Worm (Caenorhabditis elegans) whole organism, young adult: ENCODE results near the gene C16A3.2.

Experiments used
- B0261.1 ChIP-seq: sonication (generic microtip); optimal IDR thresholded peaks from 2 replicates; lab custom pipeline; 2016; ENCODE audit warnings: mild to moderate bottlenecking, missing genetic modification characterization, moderate library complexity, missing compliant biosample characterization
- B0336.3 ChIP-seq: fragments of 200-800 bp; sonication (Bioruptor generic); IDR thresholded peaks from 2 replicates; pipeline ENCODE4 v1.3.6; 2022; ENCODE audit warnings: missing genetic modification characterization, missing compliant biosample characterization
- F33H1.4 ChIP-seq: fragments of 200-800 bp; sonication (Bioruptor generic); IDR thresholded peaks from 2 replicates; pipeline ENCODE4 v1.3.6; 2022; ENCODE audit warnings: missing genetic modification reagents, missing genetic modification characterization, missing compliant biosample characterization
- F37B4.10 ChIP-seq: fragments of 200-800 bp; sonication (Bioruptor generic); IDR thresholded peaks from 2 replicates; pipeline ENCODE4 v1.3.6; 2022; ENCODE audit warnings: missing genetic modification characterization, missing compliant biosample characterization
- F39B2.1 ChIP-seq: fragments of 200-800 bp; sonication (Bioruptor generic); IDR thresholded peaks from 2 replicates; pipeline ENCODE4 v1.3.6; 2022; ENCODE audit warnings: missing genetic modification reagents, missing genetic modification characterization, missing compliant biosample characterization
- F49E8.2 ChIP-seq: sonication (generic microtip); optimal IDR thresholded peaks from 3 replicates; lab custom pipeline; 2017; ENCODE audit warnings: missing genetic modification characterization, mild to moderate bottlenecking, missing compliant biosample characterization, antibody characterized with exemption, moderate library complexity; ENCODE audit not compliant: insufficient read depth
- F57C9.4 ChIP-seq: sonication (generic microtip); optimal IDR thresholded peaks from 2 replicates; lab custom pipeline; 2017; ENCODE audit warnings: mild to moderate bottlenecking, missing genetic modification characterization, missing compliant biosample characterization
- K11D2.4 ChIP-seq: fragments of 200-800 bp; sonication (Bioruptor generic); IDR thresholded peaks from 2 replicates; pipeline ENCODE4 v1.3.6; 2022; ENCODE audit warnings: missing genetic modification reagents, missing genetic modification characterization, missing compliant biosample characterization
- T07F8.4 ChIP-seq: sonication (generic microtip); optimal IDR thresholded peaks from 2 replicates; lab custom pipeline; 2016; ENCODE audit warnings: mild to moderate bottlenecking, missing genetic modification characterization, moderate library complexity, missing compliant biosample characterization
- T26A5.8 ChIP-seq: sonication (generic microtip); optimal IDR thresholded peaks from 2 replicates; lab custom pipeline; 2016; ENCODE audit warnings: missing genetic modification characterization, missing compliant biosample characterization
- Y53F4B.3 ChIP-seq: fragments of 200-800 bp; sonication (Bioruptor generic); IDR thresholded peaks from 2 replicates; pipeline ENCODE4 v1.3.6; 2022; ENCODE audit warnings: missing genetic modification reagents, missing genetic modification characterization, missing compliant biosample characterization
- Y67H2A.10 ChIP-seq: fragments of 200-800 bp; sonication (Bioruptor generic); conservative IDR thresholded peaks from 2 replicates; pipeline ENCODE4 v1.3.6; 2022; ENCODE audit warnings: missing genetic modification reagents, missing genetic modification characterization, missing compliant biosample characterization
- Y95B8A.8 ChIP-seq: fragments of 200-800 bp; sonication (Bioruptor generic); IDR thresholded peaks from 2 replicates; pipeline ENCODE4 v1.3.6; 2022; ENCODE audit warnings: missing genetic modification reagents, missing genetic modification characterization, missing compliant biosample characterization
- ama-1 ChIP-seq, 3 experiments: fragments of 150-350 bp in 1 of 3; sonication (generic microtip) in 2 of 3; optimal IDR thresholded peaks; 2 replicates each; lab custom pipeline; 2014 to 2018; ENCODE audit warnings: missing biosample characterization in 2 of 3, missing genetic modification characterization in 2 of 3, missing genetic modification reagents in 2 of 3
- aptf-3 ChIP-seq: fragments of 200-800 bp; sonication (Bioruptor generic); IDR thresholded peaks from 2 replicates; pipeline ENCODE4 v1.3.6; 2022; ENCODE audit warnings: missing genetic modification characterization, missing compliant biosample characterization
- atf-7 ChIP-seq: sonication (generic microtip); optimal IDR thresholded peaks from 2 replicates; lab custom pipeline; 2017; ENCODE audit warnings: mild to moderate bottlenecking, missing genetic modification characterization, missing compliant biosample characterization
- athp-1 ChIP-seq: sonication (generic microtip); optimal IDR thresholded peaks from 2 replicates; lab custom pipeline; 2017; ENCODE audit warnings: mild to moderate bottlenecking, missing genetic modification characterization, missing compliant biosample characterization
- attf-3 ChIP-seq: fragments of 200-800 bp; sonication (Bioruptor generic); conservative IDR thresholded peaks from 2 replicates; pipeline ENCODE4 v1.3.6; 2022; ENCODE audit warnings: missing genetic modification reagents, missing genetic modification characterization, missing compliant biosample characterization
- bed-1 ChIP-seq: fragments of 200-800 bp; sonication (Bioruptor generic); IDR thresholded peaks from 2 replicates; pipeline ENCODE4 v1.3.6; 2022; ENCODE audit warnings: missing genetic modification reagents, missing genetic modification characterization, missing compliant biosample characterization
- ccch-3 ChIP-seq: fragments of 200-800 bp; sonication (Bioruptor generic); optimal IDR thresholded peaks from 2 replicates; lab custom pipeline; 2018; ENCODE audit warnings: mild to moderate bottlenecking, missing genetic modification characterization, missing compliant biosample characterization
- cebp-1 ChIP-seq, 2 experiments: fragments of 200-800 bp in 1 of 2; sonication (Bioruptor generic) in 1 of 2; sonication (generic microtip) in 1 of 2; IDR thresholded peaks in 1 of 2; optimal IDR thresholded peaks in 1 of 2; 2 replicates each; pipeline versions ENCODE4 v1.3.6 to Lab custom; 2017 to 2022; ENCODE audit warnings: missing compliant biosample characterization in 2 of 2, missing genetic modification characterization in 2 of 2, mild to moderate bottlenecking in 1 of 2, missing genetic modification reagents in 1 of 2, moderate library complexity in 1 of 2
- ceh-40 ChIP-seq: fragments of 200-800 bp; sonication (Bioruptor generic); IDR thresholded peaks from 2 replicates; pipeline ENCODE4 v1.3.6; 2022; ENCODE audit warnings: missing genetic modification characterization, missing compliant biosample characterization
- dox-1 ChIP-seq: fragments of 200-800 bp; sonication (Bioruptor generic); IDR thresholded peaks from 2 replicates; pipeline ENCODE4 v1.3.6; 2022; ENCODE audit warnings: missing genetic modification reagents, missing genetic modification characterization, missing compliant biosample characterization
- dpl-1 ChIP-seq: fragments of 150-350 bp; optimal IDR thresholded peaks from 2 replicates; lab custom pipeline; 2014; ENCODE audit warnings: missing biosample characterization, missing genetic modification reagents, missing genetic modification characterization
- egl-44 ChIP-seq: fragments of 200-800 bp; sonication (Bioruptor generic); IDR thresholded peaks from 2 replicates; pipeline ENCODE4 v1.3.6; 2022; ENCODE audit warnings: missing genetic modification reagents, missing genetic modification characterization, missing compliant biosample characterization
- egrh-3 ChIP-seq: fragments of 200-800 bp; sonication (Bioruptor generic); IDR thresholded peaks from 2 replicates; pipeline ENCODE4 v1.3.6; 2022; ENCODE audit warnings: missing genetic modification reagents, missing genetic modification characterization, missing compliant biosample characterization
- fkh-3 ChIP-seq: sonication (generic microtip); optimal IDR thresholded peaks from 2 replicates; lab custom pipeline; 2016; ENCODE audit warnings: mild to moderate bottlenecking, missing genetic modification characterization, missing compliant biosample characterization
- gei-17 ChIP-seq: fragments of 200-800 bp; sonication (Bioruptor generic); optimal IDR thresholded peaks from 2 replicates; lab custom pipeline; 2018; ENCODE audit warnings: mild to moderate bottlenecking, missing genetic modification characterization, missing compliant biosample characterization
- him-1 ChIP-seq: sonication (generic microtip); optimal IDR thresholded peaks from 2 replicates; lab custom pipeline; 2016; ENCODE audit warnings: missing genotype, missing genetic modification reagents, missing genetic modification characterization, missing compliant biosample characterization
- hlh-26 ChIP-seq: fragments of 200-800 bp; sonication (Bioruptor generic); conservative IDR thresholded peaks from 2 replicates; pipeline ENCODE4 v1.3.6; 2022; ENCODE audit warnings: missing genetic modification reagents, missing genetic modification characterization, missing compliant biosample characterization
- hmg-1.2 ChIP-seq: fragments of 200-800 bp; sonication (Bioruptor generic); IDR thresholded peaks from 2 replicates; pipeline ENCODE4 v1.3.6; 2022; ENCODE audit warnings: missing genetic modification reagents, missing genetic modification characterization, missing compliant biosample characterization
- let-526 ChIP-seq: fragments of 200-800 bp; sonication (Bioruptor generic); IDR thresholded peaks from 2 replicates; pipeline ENCODE4 v1.3.6; 2022; ENCODE audit warnings: missing genetic modification reagents, missing genetic modification characterization, missing compliant biosample characterization
- let-607 ChIP-seq, 2 experiments: fragments of 200-800 bp in 1 of 2; sonication (Bioruptor generic) in 1 of 2; sonication (generic microtip) in 1 of 2; optimal IDR thresholded peaks; 2 replicates each; lab custom pipeline; 2016 to 2018; ENCODE audit warnings: mild to moderate bottlenecking in 2 of 2, missing compliant biosample characterization in 2 of 2, missing genetic modification characterization in 2 of 2, moderate library complexity in 2 of 2, missing genotype in 1 of 2
- lin-54 ChIP-seq: fragments of 200-800 bp; sonication (Bioruptor generic); optimal IDR thresholded peaks from 2 replicates; lab custom pipeline; 2018; ENCODE audit warnings: mild to moderate bottlenecking, missing genetic modification characterization, missing compliant biosample characterization
- lir-1 ChIP-seq: fragments of 200-800 bp; sonication (Bioruptor generic); conservative IDR thresholded peaks from 2 replicates; pipeline ENCODE4 v1.3.6; 2022; ENCODE audit warnings: missing genetic modification reagents, missing genetic modification characterization, missing compliant biosample characterization
- lsl-1 ChIP-seq: fragments of 200-800 bp; sonication (Bioruptor generic); optimal IDR thresholded peaks from 2 replicates; lab custom pipeline; 2018; ENCODE audit warnings: mild to moderate bottlenecking, missing genetic modification characterization, moderate library complexity, missing compliant biosample characterization
- lsy-27 ChIP-seq: sonication (generic microtip); optimal IDR thresholded peaks from 2 replicates; lab custom pipeline; 2017; ENCODE audit warnings: missing genetic modification characterization, mild to moderate bottlenecking, missing compliant biosample characterization, antibody characterized with exemption, missing genotype, borderline replicate concordance; ENCODE audit not compliant: insufficient read depth
- madf-8 ChIP-seq: fragments of 200-800 bp; sonication (Bioruptor generic); conservative IDR thresholded peaks from 2 replicates; pipeline ENCODE4 v1.3.6; 2022; ENCODE audit warnings: missing genetic modification reagents, missing genetic modification characterization, missing compliant biosample characterization
- nhr-27 ChIP-seq: fragments of 200-800 bp; sonication (Bioruptor generic); optimal IDR thresholded peaks from 2 replicates; lab custom pipeline; 2018; ENCODE audit warnings: mild to moderate bottlenecking, missing genetic modification characterization, moderate library complexity, missing compliant biosample characterization
- nhr-80 ChIP-seq: sonication (generic microtip); optimal IDR thresholded peaks from 2 replicates; lab custom pipeline; 2016; ENCODE audit warnings: missing genetic modification characterization, missing compliant biosample characterization
- rpc-1 ChIP-seq, 2 experiments: fragments of 150-350 bp in 1 of 2; sonication (generic microtip) in 1 of 2; optimal IDR thresholded peaks; 2 replicates each; lab custom pipeline; 2014 to 2018; ENCODE audit warnings: missing biosample characterization in 1 of 2, missing genetic modification characterization in 1 of 2, missing genetic modification reagents in 1 of 2, missing genotype in 1 of 2
- snpc-1.3 ChIP-seq: sonication (generic microtip); optimal IDR thresholded peaks from 2 replicates; lab custom pipeline; 2017; ENCODE audit warnings: missing genetic modification characterization, mild to moderate bottlenecking, missing compliant biosample characterization, antibody characterized with exemption, moderate library complexity, missing genotype, missing genetic modification reagents; ENCODE audit not compliant: insufficient read depth
- tbp1 ChIP-seq: fragments of 200-800 bp; sonication (Bioruptor generic); optimal IDR thresholded peaks from 2 replicates; lab custom pipeline; 2018; ENCODE audit warnings: mild to moderate bottlenecking, missing genetic modification characterization, missing compliant biosample characterization
- unc-62 ChIP-seq: fragments of 150-350 bp; optimal IDR thresholded peaks from 2 replicates; lab custom pipeline; 2014; ENCODE audit warnings: missing biosample characterization, missing genetic modification reagents, missing genetic modification characterization
- xnd-1 ChIP-seq: sonication (generic microtip); optimal IDR thresholded peaks from 2 replicates; lab custom pipeline; 2016; ENCODE audit warnings: missing genotype, missing genetic modification reagents, missing genetic modification characterization, missing compliant biosample characterization
- ztf-18 ChIP-seq: sonication (generic microtip); optimal IDR thresholded peaks from 2 replicates; lab custom pipeline; 2016; ENCODE audit warnings: missing genotype, mild to moderate bottlenecking, missing genetic modification characterization, missing compliant biosample characterization
- ztf-26 ChIP-seq: sonication (generic microtip); optimal IDR thresholded peaks from 2 replicates; lab custom pipeline; 2017; ENCODE audit warnings: missing genetic modification characterization, missing compliant biosample characterization

Gene C16A3.2

ce11 chrIII:6431766-6432228 lies 42.2 kb downstream of the C16A3.2 start, which contains the start of the genes mrps-17 and txdc-9 (continued):
- no peak for TF ChIP-seq gei-17 (GFP tag; lab: Kevin White, UChicago)
- TF ChIP-seq him-1 (tag; lab: Kevin White, UChicago) = no peak
- TF ChIP-seq nhr-80 = no peak
- no peak for TF ChIP-seq nhr-27 (tag; lab: Kevin White, UChicago)
- no peak for TF ChIP-seq madf-8
- no peak for TF ChIP-seq athp-1 (tag; lab: Kevin White, UChicago)
- no peak for TF ChIP-seq F57C9.4
- TF ChIP-seq hlh-26 (GFP tag; lab: Robert Waterston, UW) = no peak
- TF ChIP-seq lin-54 = peak; percentile 42
- no peak for TF ChIP-seq F49E8.2 (tag; lab: Kevin White, UChicago)
- TF ChIP-seq let-526 (GFP tag; lab: Robert Waterston, UW) = no peak
- TF ChIP-seq T26A5.8 (tag; lab: Kevin White, UChicago) = no peak
- no peak for TF ChIP-seq ceh-40 (GFP tag; lab: Robert Waterston, UW)
- peak; percentile 55 for TF ChIP-seq ztf-18 (tag; lab: Kevin White, UChicago)
- TF ChIP-seq lir-1 (GFP tag; lab: Robert Waterston, UW) = no peak
- peak; percentile 48 for TF ChIP-seq lsl-1 (GFP tag; lab: Kevin White, UChicago)
- peak; percentile 41; the same call in 1 of the 2 replicates for TF ChIP-seq F33H1.4 (GFP tag; lab: Robert Waterston, UW)
- TF ChIP-seq F39B2.1 (GFP tag; lab: Robert Waterston, UW) = no peak
- TF ChIP-seq K11D2.4 (GFP tag; lab: Robert Waterston, UW) = no peak
- TF ChIP-seq rpc-1 (optimal IDR thresholded peaks at IDR 0.05; lab: Kevin White, UChicago) = no peak
- TF ChIP-seq rpc-1 (tag; optimal IDR thresholded peaks at IDR 0.05; lab: Kevin White, UChicago) = no peak
- TF ChIP-seq Y53F4B.3 (GFP tag; lab: Robert Waterston, UW) = no peak
- no peak for TF ChIP-seq lsy-27 (tag; lab: Kevin White, UChicago)
- peak; percentile 47; the same call in 1 of the 2 replicates for TF ChIP-seq hmg-1.2
- TF ChIP-seq cebp-1 (GFP tag; IDR thresholded peaks at IDR 0.05; lab: Robert Waterston, UW) = no peak
- peak; percentile 48 for TF ChIP-seq cebp-1 (tag; optimal IDR thresholded peaks at IDR 0.05; lab: Kevin White, UChicago)
- TF ChIP-seq Y95B8A.8 (GFP tag; lab: Robert Waterston, UW) = no peak
- TF ChIP-seq ccch-3 (GFP tag; lab: Kevin White, UChicago) = no peak
- no peak for TF ChIP-seq B0336.3 (GFP tag; lab: Robert Waterston, UW)
- no peak for TF ChIP-seq ztf-26 (tag; lab: Kevin White, UChicago)
- no peak for TF ChIP-seq B0261.1 (tag; lab: Kevin White, UChicago)
- peak; percentile 40; the same call in 1 of the 2 replicates for TF ChIP-seq dox-1 (GFP tag; lab: Robert Waterston, UW)
- TF ChIP-seq F37B4.10 (GFP tag; lab: Robert Waterston, UW) = no peak
- no peak for TF ChIP-seq attf-3
- TF ChIP-seq ama-1 (optimal IDR thresholded peaks at IDR 0.05; lab: Kevin White, UChicago) = no peak
- TF ChIP-seq ama-1 (GFP tag; optimal IDR thresholded peaks at IDR 0.05; lab: Kevin White, UChicago) = peak in 1 of 2 experiments; percentile 13
- no peak for TF ChIP-seq egrh-3 (GFP tag; lab: Robert Waterston, UW)
- peak in 1 of 2 experiments; percentile 35 for TF ChIP-seq let-607 (tag; optimal IDR thresholded peaks at IDR 0.05; lab: Kevin White, UChicago)
- TF ChIP-seq egl-44 = no peak
- no peak for TF ChIP-seq fkh-3 (tag; lab: Kevin White, UChicago)
- TF ChIP-seq unc-62 (GFP tag; lab: Kevin White, UChicago) = no peak
- peak; percentile 53 for TF ChIP-seq tbp1 (GFP tag; lab: Kevin White, UChicago)
- TF ChIP-seq snpc-1.3 (tag; lab: Kevin White, UChicago) = peak; percentile 70
- TF ChIP-seq Y67H2A.10 = no peak
- no peak for TF ChIP-seq aptf-3 (GFP tag; lab: Robert Waterston, UW)
- TF ChIP-seq xnd-1 = no peak
- no peak for TF ChIP-seq T07F8.4 (tag; lab: Kevin White, UChicago)
- TF ChIP-seq dpl-1 (GFP tag; lab: Kevin White, UChicago) = peak; percentile 36
- TF ChIP-seq bed-1 (GFP tag; lab: Robert Waterston, UW) = no peak
- no peak for TF ChIP-seq atf-7 (tag; lab: Kevin White, UChicago)
